Fruit fly (Drosophila melanogaster): ENCODE results near the gene Smr.

dm6 chrX:12742651-12743020 is 218 bp upstream of the Smr start:
- TF ChIP-seq pan (optimal IDR thresholded peaks at IDR 0.05) (no peak), Dif (GFP tag; optimal IDR thresholded peaks at IDR 0.05; ENCODE audit: partially characterized antibody) (no peak), Dfd (GFP tag; optimal IDR thresholded peaks at IDR 0.05) (no peak), psq (GFP tag; optimal IDR thresholded peaks at IDR 0.05) (no peak), usp (GFP tag; optimal IDR thresholded peaks at IDR 0.05) (no peak), Jra (GFP tag; optimal IDR thresholded peaks at IDR 0.05) (no peak), HLH106 (tag; optimal IDR thresholded peaks at IDR 0.05) (no peak), dmrt93B (GFP tag; optimal IDR thresholded peaks at IDR 0.05) (no peak), Abd-B (GFP tag; optimal IDR thresholded peaks at IDR 0.05) (no peak)

All from whole organism, wandering third instar larva.